Fruit fly (Drosophila melanogaster): ENCODE data around the gene CG17712.
A peak's percentile ranks its signal among the peaks of the same experiment; 100 is the strongest.

Gene CG17712

DNA sequence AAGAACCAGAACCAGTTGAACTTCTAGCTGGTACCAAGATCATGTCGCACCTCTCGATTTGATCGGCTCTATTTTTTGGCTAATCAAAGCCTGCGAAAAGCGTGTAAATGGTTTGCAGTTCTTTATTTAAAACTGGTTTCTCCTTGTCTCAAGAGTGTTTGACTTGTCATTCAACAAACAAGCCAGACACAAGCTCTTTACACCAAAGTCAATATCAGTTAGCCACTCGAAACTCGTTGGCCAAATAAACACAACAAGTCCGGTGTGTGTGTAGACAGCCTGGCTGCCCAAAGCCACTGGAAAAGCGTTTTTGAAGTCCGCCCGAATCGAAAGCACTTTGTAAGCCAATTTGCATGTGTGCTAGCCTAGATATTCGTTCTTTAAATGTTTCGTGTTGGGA is 11.8 kb downstream of the CG17712 start (continued):
- TF ChIP-seq CG17359 (tag; optimal IDR thresholded peaks at IDR 0.05) (peak; percentile 6), mirr (GFP tag; optimal IDR thresholded peaks at IDR 0.05) (peak; percentile 53), HLHmδ (GFP tag; optimal IDR thresholded peaks at IDR 0.05) (no peak), CG7271 (tag; optimal IDR thresholded peaks at IDR 0.05) (no peak), gsb (GFP tag; IDR thresholded peaks at IDR 0.05) (no peak), sob (GFP tag; IDR thresholded peaks at IDR 0.05) (peak; percentile 46; the same call in 1 of the 2 replicates), CG12769 (tag; optimal IDR thresholded peaks at IDR 0.05) (no peak), Hr51 (GFP tag; optimal IDR thresholded peaks at IDR 0.05) (no peak), CG16815 (GFP tag; optimal IDR thresholded peaks at IDR 0.05) (no peak), Med (GFP tag) (peak; percentile 78), CG10209 (GFP tag; optimal IDR thresholded peaks at IDR 0.05) (peak; percentile 16), CG15269 (tag; optimal IDR thresholded peaks at IDR 0.05) (peak; percentile 30), CG32767 (GFP tag; IDR thresholded peaks at IDR 0.05) (0 out of 2 replicates have a peak, but pooled peaks have one; percentile 35), lab (GFP tag; optimal IDR thresholded peaks at IDR 0.05) (peak; percentile 62), Sox100B (GFP tag; optimal IDR thresholded peaks at IDR 0.05) (peak; percentile 3), CG6813 (GFP tag; optimal IDR thresholded peaks at IDR 0.05) (no peak), Dfd (GFP tag; optimal IDR thresholded peaks at IDR 0.05) (no peak), CG18599 (GFP tag; optimal IDR thresholded peaks at IDR 0.05) (no peak), CG6175 (GFP tag; IDR thresholded peaks at IDR 0.05) (no peak), sr (GFP tag; IDR thresholded peaks at IDR 0.05) (0 out of 3 replicates have a peak, but pooled peaks have one; percentile 5), CG14860 (GFP tag; IDR thresholded peaks at IDR 0.05; ENCODE audit: partially characterized antibody) (no peak), wor (GFP tag; IDR thresholded peaks at IDR 0.05) (no peak), grau (tag; optimal IDR thresholded peaks at IDR 0.05) (no peak), Ssrp (tag; optimal IDR thresholded peaks at IDR 0.05) (no peak), Dp (GFP tag; optimal IDR thresholded peaks at IDR 0.05) (no peak), CG3407 (GFP tag; optimal IDR thresholded peaks at IDR 0.05) (peak; percentile 18), Xrp1 (GFP tag; IDR thresholded peaks at IDR 0.05) (no peak), BEAF-32 (GFP tag; optimal IDR thresholded peaks at IDR 0.05) (no peak), kni (GFP tag; optimal IDR thresholded peaks at IDR 0.05) (peak; percentile 39), wdn (GFP tag; IDR thresholded peaks at IDR 0.05) (no peak), pan (optimal IDR thresholded peaks at IDR 0.05) (no peak), pan (GFP tag; optimal IDR thresholded peaks at IDR 0.05 in 1 of 2, IDR thresholded peaks at IDR 0.05 in 1 of 2) (peak in 1 of 2 experiments; percentile 37), CG1603 (tag; optimal IDR thresholded peaks at IDR 0.05) (no peak), CG11696 (GFP tag; IDR thresholded peaks at IDR 0.05) (0 out of 2 replicates have a peak, but pooled peaks have one; percentile 46), CG13296 (GFP tag; optimal IDR thresholded peaks at IDR 0.05) (peak; percentile 19), CG8359 (GFP tag; optimal IDR thresholded peaks at IDR 0.05; ENCODE audit: borderline replicate concordance) (no peak), seq (GFP tag; IDR thresholded peaks at IDR 0.05) (peak; percentile 46; the same call in 1 of the 2 replicates), fd3F (GFP tag; optimal IDR thresholded peaks at IDR 0.05) (no peak), CG2116 (GFP tag; optimal IDR thresholded peaks at IDR 0.05) (no peak), z (GFP tag; IDR thresholded peaks at IDR 0.05) (0 out of 3 replicates have a peak, but pooled peaks have one; percentile 7), esg (GFP tag; conservative IDR thresholded peaks at IDR 0.05) (no peak)
